Worm (Caenorhabditis elegans): Measurements from ENCODE around the gene cal-5.

- no peak for TF ChIP-seq egrh-3 (GFP tag; IDR thresholded peaks at IDR 0.05)
- TF ChIP-seq ama-1 (optimal IDR thresholded peaks at IDR 0.05) = no peak
- TF ChIP-seq ama-1 (GFP tag; optimal IDR thresholded peaks at IDR 0.05) = no peak
- no peak for TF ChIP-seq lsy-27 (tag; optimal IDR thresholded peaks at IDR 0.05; ENCODE audit: borderline replicate concordance, insufficient read depth)
- no peak for TF ChIP-seq gei-17 (GFP tag; optimal IDR thresholded peaks at IDR 0.05)
- TF ChIP-seq Y53F4B.3 (GFP tag; IDR thresholded peaks at IDR 0.05) = no peak
- no peak for TF ChIP-seq pha-4 (tag; optimal IDR thresholded peaks at IDR 0.05)
- no peak for TF ChIP-seq xnd-1 (tag; optimal IDR thresholded peaks at IDR 0.05)
Measured at ce11 chrX:5038812-5039211, 38.9 kb downstream of the cal-5 start.
